Fruit fly (Drosophila melanogaster): ENCODE data around the gene yem.

Gene yem

dm6 chr3R:29146710-29147109 is 24.0 kb upstream of the yem start, which contains the start of gene CG14511 (continued):
- TF ChIP-seq Blimp-1 (GFP tag; optimal IDR thresholded peaks at IDR 0.05) (peak; percentile 29), ttk (GFP tag; IDR thresholded peaks at IDR 0.05) (no peak), Meics (GFP tag; optimal IDR thresholded peaks at IDR 0.05) (no peak), MBD-R2 (GFP tag; IDR thresholded peaks at IDR 0.05) (peak; percentile 66), Sry-β (GFP tag; optimal IDR thresholded peaks at IDR 0.05) (no peak), CG3281 (GFP tag; optimal IDR thresholded peaks at IDR 0.05) (no peak), D19B (GFP tag; optimal IDR thresholded peaks at IDR 0.05) (no peak), lola (GFP tag; optimal IDR thresholded peaks at IDR 0.05) (no peak), Opbp (GFP tag; IDR thresholded peaks at IDR 0.05; ENCODE audit: partially characterized antibody) (no peak; the same call in 2 of the 3 replicates), jing (GFP tag; optimal IDR thresholded peaks at IDR 0.05) (no peak), pzg (GFP tag; optimal IDR thresholded peaks at IDR 0.05) (peak; percentile 26), unc-4 (GFP tag; IDR thresholded peaks at IDR 0.05; ENCODE audit: partially characterized antibody) (0 out of 2 replicates have a peak, but pooled peaks have one; percentile 28), CG42726 (GFP tag; IDR thresholded peaks at IDR 0.05; ENCODE audit: partially characterized antibody) (no peak), HmgD (GFP tag; optimal IDR thresholded peaks at IDR 0.05) (no peak), E2f1 (GFP tag; IDR thresholded peaks at IDR 0.05) (no peak), z (GFP tag; IDR thresholded peaks at IDR 0.05) (no peak), yki (optimal IDR thresholded peaks at IDR 0.05) (no peak), CG12769 (tag; optimal IDR thresholded peaks at IDR 0.05) (no peak), oc (tag; optimal IDR thresholded peaks at IDR 0.05) (no peak), B-H2 (GFP tag; optimal IDR thresholded peaks at IDR 0.05) (no peak), Hr78 (GFP tag; optimal IDR thresholded peaks at IDR 0.05) (peak in 1 of 2 experiments; percentile 78), CG15479 (GFP tag; optimal IDR thresholded peaks at IDR 0.05) (no peak), CG7372 (GFP tag; IDR thresholded peaks at IDR 0.05) (no peak), usp (GFP tag; optimal IDR thresholded peaks at IDR 0.05) (no peak), CG2202 (tag; optimal IDR thresholded peaks at IDR 0.05) (no peak), CG10431 (GFP tag; optimal IDR thresholded peaks at IDR 0.05) (no peak), kah (GFP tag; optimal IDR thresholded peaks at IDR 0.05) (peak; percentile 100), tx (GFP tag; optimal IDR thresholded peaks at IDR 0.05) (no peak), CG14860 (GFP tag; IDR thresholded peaks at IDR 0.05; ENCODE audit: partially characterized antibody) (0 out of 3 replicates have a peak, but pooled peaks have one; percentile 18), CG11456 (GFP tag; IDR thresholded peaks at IDR 0.05) (no peak), Dp (GFP tag; optimal IDR thresholded peaks at IDR 0.05) (peak; percentile 65), E2f2 (GFP tag; IDR thresholded peaks at IDR 0.05) (peak; percentile 77), Gsc (GFP tag; IDR thresholded peaks at IDR 0.05) (no peak), CG31441 (GFP tag; IDR thresholded peaks at IDR 0.05) (no peak), ara (GFP tag; IDR thresholded peaks at IDR 0.05) (no peak), lmd (GFP tag; IDR thresholded peaks at IDR 0.05) (no peak), Stat92E (GFP tag; optimal IDR thresholded peaks at IDR 0.05) (no peak), BtbVII (GFP tag; optimal IDR thresholded peaks at IDR 0.05) (no peak), CG14441 (GFP tag; IDR thresholded peaks at IDR 0.05) (no peak), slbo (GFP tag; IDR thresholded peaks at IDR 0.05) (no peak), al (GFP tag; IDR thresholded peaks at IDR 0.05) (no peak), vfl (GFP tag; optimal IDR thresholded peaks at IDR 0.05) (no peak), CG14014 (GFP tag; IDR thresholded peaks at IDR 0.05) (no peak), CG12942 (GFP tag; optimal IDR thresholded peaks at IDR 0.05) (no peak), tio (GFP tag; optimal IDR thresholded peaks at IDR 0.05) (no peak), Taf1 (GFP tag; IDR thresholded peaks at IDR 0.05) (no peak), fu2 (GFP tag; optimal IDR thresholded peaks at IDR 0.05) (no peak), onecut (GFP tag; IDR thresholded peaks at IDR 0.05) (no peak), CG15514 (GFP tag; optimal IDR thresholded peaks at IDR 0.05) (no peak), CG8089 (GFP tag; optimal IDR thresholded peaks at IDR 0.05) (no peak), Ptx1 (GFP tag; IDR thresholded peaks at IDR 0.05) (no peak)

All from whole organism, embryonic.